Fruit fly (Drosophila melanogaster): ENCODE data around the gene Cog4.
A peak's percentile ranks its signal among the peaks of the same experiment; 100 is the strongest.

Cog4 gene

dm6 chr2L:10468388-10468787 lies 20.0 kb downstream of the Cog4 start (continued):
- TF ChIP-seq Gug (GFP tag; IDR thresholded peaks at IDR 0.05) (peak; percentile 41; the same call in 2 of the 4 replicates), Camta (GFP tag; optimal IDR thresholded peaks at IDR 0.05) (no peak), nerfin-2 (GFP tag; IDR thresholded peaks at IDR 0.05; ENCODE audit: partially characterized antibody) (no peak), bab2 (GFP tag; optimal IDR thresholded peaks at IDR 0.05) (peak; percentile 26), jigr1 (GFP tag; IDR thresholded peaks at IDR 0.05) (no peak), az2 (GFP tag; optimal IDR thresholded peaks at IDR 0.05) (peak; percentile 55), tll (GFP tag; optimal IDR thresholded peaks at IDR 0.05) (no peak), zen2 (GFP tag; IDR thresholded peaks at IDR 0.05; ENCODE audit: partially characterized antibody) (no peak), Mad (GFP tag; optimal IDR thresholded peaks at IDR 0.05) (peak; percentile 11), Elba2 (GFP tag; optimal IDR thresholded peaks at IDR 0.05) (no peak), CG30020 (tag; optimal IDR thresholded peaks at IDR 0.05) (no peak), ranshi (GFP tag; IDR thresholded peaks at IDR 0.05) (peak; percentile 58; the same call in 1 of the 2 replicates), cg (GFP tag; optimal IDR thresholded peaks at IDR 0.05) (no peak), Eip74EF (GFP tag; optimal IDR thresholded peaks at IDR 0.05) (peak in 1 of 2 experiments; percentile 3), Lpt (GFP tag; optimal IDR thresholded peaks at IDR 0.05) (no peak), Hey (tag; optimal IDR thresholded peaks at IDR 0.05) (no peak), YL-1 (GFP tag; optimal IDR thresholded peaks at IDR 0.05) (no peak), jumu (GFP tag; optimal IDR thresholded peaks at IDR 0.05) (no peak), sd (tag; optimal IDR thresholded peaks at IDR 0.05) (no peak), lov (optimal IDR thresholded peaks at IDR 0.05) (no peak), lov (GFP tag; IDR thresholded peaks at IDR 0.05) (no peak), HmgZ (tag; optimal IDR thresholded peaks at IDR 0.05) (peak; percentile 15), CG4820 (GFP tag; optimal IDR thresholded peaks at IDR 0.05) (peak; percentile 44), croc (GFP tag; conservative IDR thresholded peaks at IDR 0.05) (0 out of 3 replicates have a peak, but pooled peaks have one; percentile 14), btn (GFP tag; optimal IDR thresholded peaks at IDR 0.05) (no peak), shn (GFP tag; optimal IDR thresholded peaks at IDR 0.05) (no peak), CG2712 (tag; optimal IDR thresholded peaks at IDR 0.05) (peak; percentile 70), CG11247 (GFP tag; IDR thresholded peaks at IDR 0.05) (peak; percentile 55; the same call in 1 of the 2 replicates), CG8388 (GFP tag; optimal IDR thresholded peaks at IDR 0.05) (peak; percentile 25), Hmx (GFP tag; optimal IDR thresholded peaks at IDR 0.05) (no peak), CG6791 (GFP tag; IDR thresholded peaks at IDR 0.05; ENCODE audit: partially characterized antibody) (no peak), ken (GFP tag; IDR thresholded peaks at IDR 0.05) (peak; percentile 55; the same call in 1 of the 3 replicates), CG1529 (GFP tag; optimal IDR thresholded peaks at IDR 0.05) (no peak), CG12659 (GFP tag; optimal IDR thresholded peaks at IDR 0.05) (peak; percentile 5), Fer2 (tag; optimal IDR thresholded peaks at IDR 0.05) (peak; percentile 25), Neu2 (GFP tag; optimal IDR thresholded peaks at IDR 0.05; ENCODE audit: borderline replicate concordance) (no peak), sob (GFP tag; IDR thresholded peaks at IDR 0.05) (peak; percentile 57; the same call in 1 of the 2 replicates), Asciz (GFP tag; optimal IDR thresholded peaks at IDR 0.05) (peak; percentile 41), Adf1 (GFP tag; IDR thresholded peaks at IDR 0.05) (peak; percentile 34; the same call in 1 of the 2 replicates), row (GFP tag; IDR thresholded peaks at IDR 0.05) (peak; percentile 81), CG11456 (GFP tag; IDR thresholded peaks at IDR 0.05) (peak; percentile 81), gt (GFP tag; IDR thresholded peaks at IDR 0.05) (peak; percentile 27; the same call in 1 of the 2 replicates), HHEX (GFP tag; optimal IDR thresholded peaks at IDR 0.05) (peak; percentile 61), Xbp1 (GFP tag; optimal IDR thresholded peaks at IDR 0.05) (peak; percentile 61), CG1602 (GFP tag; optimal IDR thresholded peaks at IDR 0.05) (peak; percentile 49), HLH3B (GFP tag; IDR thresholded peaks at IDR 0.05) (peak; percentile 75), Dek (tag; optimal IDR thresholded peaks at IDR 0.05) (no peak), CG14014 (GFP tag; IDR thresholded peaks at IDR 0.05) (peak; percentile 58; the same call in 1 of the 2 replicates), CG33213 (GFP tag; optimal IDR thresholded peaks at IDR 0.05) (no peak), Vsx1 (GFP tag; optimal IDR thresholded peaks at IDR 0.05) (peak; percentile 13), CG17612 (GFP tag; IDR thresholded peaks at IDR 0.05) (peak; percentile 43; the same call in 1 of the 2 replicates)

Data from whole organism, embryonic.